Worm (Caenorhabditis elegans) whole organism, late embryonic: Measurements from ENCODE around the gene tsp-17.

Experiments
- C38D4.7 ChIP-seq: fragments of 200-800 bp; sonication (Bioruptor generic); optimal IDR thresholded peaks from 2 replicates; lab custom pipeline; 2018; ENCODE audit warnings: mild to moderate bottlenecking, missing genetic modification characterization, moderate library complexity, missing compliant biosample characterization
- F13H6.1 ChIP-seq: sonication (generic microtip); optimal IDR thresholded peaks from 2 replicates; lab custom pipeline; 2016; ENCODE audit warnings: missing genetic modification characterization, missing compliant biosample characterization
- K09A11.1 ChIP-seq: sonication (generic microtip); optimal IDR thresholded peaks from 2 replicates; lab custom pipeline; 2017; ENCODE audit warnings: antibody characterized with exemption, mild to moderate bottlenecking, missing genetic modification characterization, missing compliant biosample characterization; ENCODE audit not compliant: insufficient read depth
- T23F11.4 ChIP-seq: fragments of 200-800 bp; sonication (Bioruptor generic); optimal IDR thresholded peaks from 2 replicates; lab custom pipeline; 2018; ENCODE audit warnings: mild to moderate bottlenecking, missing genetic modification characterization, missing compliant biosample characterization
- Y22D7AL.16 ChIP-seq: sonication (generic microtip); optimal IDR thresholded peaks from 2 replicates; lab custom pipeline; 2016; ENCODE audit warnings: missing genetic modification characterization, missing compliant biosample characterization
- ahr-1 ChIP-seq: sonication (generic microtip); optimal IDR thresholded peaks from 2 replicates; lab custom pipeline; 2016; ENCODE audit warnings: missing genetic modification characterization, missing compliant biosample characterization
- ama-1 ChIP-seq: fragments of 150-350 bp; optimal IDR thresholded peaks from 2 replicates; lab custom pipeline; 2014
- ceh-14 ChIP-seq: sonication (generic microtip); optimal IDR thresholded peaks from 2 replicates; lab custom pipeline; 2016; ENCODE audit warnings: missing genotype, missing genetic modification characterization, missing compliant biosample characterization
- ceh-2 ChIP-seq: sonication (generic microtip); optimal IDR thresholded peaks from 2 replicates; lab custom pipeline; 2016; ENCODE audit warnings: missing genotype, missing genetic modification characterization, missing compliant biosample characterization
- ceh-22 ChIP-seq: sonication (generic microtip); optimal IDR thresholded peaks from 2 replicates; lab custom pipeline; 2017; ENCODE audit warnings: missing biosample characterization, missing genetic modification characterization
- ceh-24 ChIP-seq: sonication (generic microtip); optimal IDR thresholded peaks from 2 replicates; lab custom pipeline; 2016; ENCODE audit warnings: mild to moderate bottlenecking, missing genetic modification characterization, missing compliant biosample characterization
- ceh-30 ChIP-seq: fragments of 150-350 bp; optimal IDR thresholded peaks from 2 replicates; lab custom pipeline; 2014; ENCODE audit warnings: missing biosample characterization, missing genetic modification characterization
- ceh-31 ChIP-seq: sonication (generic microtip); optimal IDR thresholded peaks from 2 replicates; lab custom pipeline; 2016; ENCODE audit warnings: missing genetic modification characterization, missing compliant biosample characterization
- ceh-34 ChIP-seq: sonication (generic microtip); optimal IDR thresholded peaks from 2 replicates; lab custom pipeline; 2016; ENCODE audit warnings: mild to moderate bottlenecking, missing genetic modification characterization, missing compliant biosample characterization
- ceh-45 ChIP-seq: fragments of 200-800 bp; sonication (Bioruptor generic); IDR thresholded peaks from 2 replicates; pipeline ENCODE4 v1.3.6; 2022; ENCODE audit warnings: missing genetic modification reagents, missing genetic modification characterization, missing compliant biosample characterization
- ceh-48 ChIP-seq: sonication (generic microtip); optimal IDR thresholded peaks from 2 replicates; lab custom pipeline; 2016; ENCODE audit warnings: missing genetic modification characterization, inconsistent platforms, missing compliant biosample characterization
- ceh-6 ChIP-seq: fragments of 200-800 bp; sonication (Bioruptor generic); optimal IDR thresholded peaks from 2 replicates; lab custom pipeline; 2018; ENCODE audit warnings: mild to moderate bottlenecking, missing genetic modification characterization, missing compliant biosample characterization
- ceh-9 ChIP-seq: sonication (generic microtip); optimal IDR thresholded peaks from 2 replicates; lab custom pipeline; 2016; ENCODE audit warnings: mild to moderate bottlenecking, missing genetic modification characterization, inconsistent platforms, missing compliant biosample characterization
- che-1 ChIP-seq: sonication (generic microtip); optimal IDR thresholded peaks from 2 replicates; lab custom pipeline; 2016; ENCODE audit warnings: mild to moderate bottlenecking, missing genetic modification characterization, missing compliant biosample characterization
- ets-4 ChIP-seq: sonication (generic microtip); optimal IDR thresholded peaks from 2 replicates; lab custom pipeline; 2016; ENCODE audit warnings: missing genetic modification characterization, missing compliant biosample characterization
- eyg-1 ChIP-seq: sonication (generic microtip); optimal IDR thresholded peaks from 2 replicates; lab custom pipeline; 2016; ENCODE audit warnings: missing genotype, missing genetic modification characterization, missing compliant biosample characterization
- fax-1 ChIP-seq: sonication (generic microtip); optimal IDR thresholded peaks from 2 replicates; lab custom pipeline; 2016; ENCODE audit warnings: missing genotype, missing genetic modification characterization, missing compliant biosample characterization
- fkh-10 ChIP-seq: fragments of 150-350 bp; optimal IDR thresholded peaks from 2 replicates; lab custom pipeline; 2014; ENCODE audit warnings: missing biosample characterization, missing genetic modification reagents, missing genetic modification characterization
- fkh-6 ChIP-seq: sonication (generic microtip); optimal IDR thresholded peaks from 2 replicates; lab custom pipeline; 2016; ENCODE audit warnings: missing genetic modification characterization, missing compliant biosample characterization
- hlh-15 ChIP-seq: sonication (generic microtip); optimal IDR thresholded peaks from 2 replicates; lab custom pipeline; 2016; ENCODE audit warnings: missing genetic modification characterization, missing compliant biosample characterization
- hlh-6 ChIP-seq: sonication (generic microtip); optimal IDR thresholded peaks from 2 replicates; lab custom pipeline; 2016; ENCODE audit warnings: missing genotype, missing genetic modification characterization, missing compliant biosample characterization
- hlh-8 ChIP-seq: sonication (generic microtip); optimal IDR thresholded peaks from 2 replicates; lab custom pipeline; 2016; ENCODE audit warnings: missing genotype, missing genetic modification characterization, missing compliant biosample characterization
- lin-11 ChIP-seq: fragments of 200-800 bp; sonication (Bioruptor generic); optimal IDR thresholded peaks from 2 replicates; lab custom pipeline; 2018; ENCODE audit warnings: mild to moderate bottlenecking, missing genetic modification characterization, missing compliant biosample characterization
- madf-2 ChIP-seq: sonication (generic microtip); optimal IDR thresholded peaks from 2 replicates; lab custom pipeline; 2017; ENCODE audit warnings: missing genetic modification characterization, missing compliant biosample characterization
- mec-3 ChIP-seq: sonication (generic microtip); optimal IDR thresholded peaks from 2 replicates; lab custom pipeline; 2016; ENCODE audit warnings: borderline replicate concordance, missing genetic modification characterization, missing compliant biosample characterization
- nfya-1 ChIP-seq: sonication (generic microtip); optimal IDR thresholded peaks from 2 replicates; lab custom pipeline; 2017; ENCODE audit warnings: missing genetic modification characterization, mild to moderate bottlenecking, missing compliant biosample characterization, antibody characterized with exemption, moderate library complexity
- nhr-232 ChIP-seq: sonication (generic microtip); optimal IDR thresholded peaks from 2 replicates; lab custom pipeline; 2016; ENCODE audit warnings: missing genetic modification characterization, missing compliant biosample characterization
- npax-4 ChIP-seq: sonication (generic microtip); optimal IDR thresholded peaks from 2 replicates; lab custom pipeline; 2016; ENCODE audit warnings: missing genetic modification characterization, missing compliant biosample characterization
- odd-2 ChIP-seq: sonication (generic microtip); optimal IDR thresholded peaks from 2 replicates; lab custom pipeline; 2017; ENCODE audit warnings: antibody characterized with exemption, mild to moderate bottlenecking, missing genetic modification characterization, missing compliant biosample characterization
- pag-3 ChIP-seq: sonication (generic microtip); optimal IDR thresholded peaks from 2 replicates; lab custom pipeline; 2016; ENCODE audit warnings: missing compliant biosample characterization, missing genetic modification characterization, borderline replicate concordance
- pax-1 ChIP-seq: fragments of 150-350 bp; optimal IDR thresholded peaks from 2 replicates; lab custom pipeline; 2014; ENCODE audit warnings: missing biosample characterization, missing genetic modification characterization
- pha-4 ChIP-seq: fragments of 150-350 bp; optimal IDR thresholded peaks from 2 replicates; lab custom pipeline; 2018; ENCODE audit warnings: missing biosample characterization, missing genetic modification reagents, missing genetic modification characterization
- pqm-1 ChIP-seq: sonication (generic microtip); optimal IDR thresholded peaks from 2 replicates; lab custom pipeline; 2016; ENCODE audit warnings: missing genetic modification characterization, missing compliant biosample characterization
- ref-2 ChIP-seq: sonication (generic microtip); optimal IDR thresholded peaks from 2 replicates; lab custom pipeline; 2016; ENCODE audit warnings: missing genetic modification characterization, missing compliant biosample characterization
- rnt-1 ChIP-seq: sonication (generic microtip); optimal IDR thresholded peaks from 2 replicates; lab custom pipeline; 2016; ENCODE audit warnings: missing genetic modification characterization, missing compliant biosample characterization
- sdc-2 ChIP-seq: sonication (generic microtip); optimal IDR thresholded peaks from 2 replicates; lab custom pipeline; 2016; ENCODE audit warnings: missing genotype, missing genetic modification characterization, missing compliant biosample characterization
- sox-2 ChIP-seq: fragments of 200-800 bp; sonication (Bioruptor generic); IDR thresholded peaks from 2 replicates; pipeline ENCODE4 v1.3.6; 2022; ENCODE audit warnings: missing genetic modification reagents, missing genetic modification characterization, missing compliant biosample characterization
- syd-9 ChIP-seq: sonication (generic microtip); optimal IDR thresholded peaks from 2 replicates; lab custom pipeline; 2016; ENCODE audit warnings: mild to moderate bottlenecking, missing genetic modification characterization, moderate library complexity, missing compliant biosample characterization
- tbx-2 ChIP-seq: sonication (generic microtip); optimal IDR thresholded peaks from 2 replicates; lab custom pipeline; 2016; ENCODE audit warnings: missing genetic modification characterization, missing compliant biosample characterization
- unc-42 ChIP-seq: sonication (generic microtip); optimal IDR thresholded peaks from 2 replicates; lab custom pipeline; 2016; ENCODE audit warnings: missing genotype, missing genetic modification characterization, missing compliant biosample characterization
- unc-55 ChIP-seq: sonication (generic microtip); optimal IDR thresholded peaks from 2 replicates; lab custom pipeline; 2017; ENCODE audit warnings: missing biosample characterization, missing genetic modification reagents, missing genetic modification characterization
- unc-86 ChIP-seq: sonication (generic microtip); optimal IDR thresholded peaks from 2 replicates; lab custom pipeline; 2016; ENCODE audit warnings: missing genetic modification characterization, missing compliant biosample characterization
- zip-5 ChIP-seq: sonication (generic microtip); optimal IDR thresholded peaks from 2 replicates; lab custom pipeline; 2016; ENCODE audit warnings: missing genetic modification characterization, missing compliant biosample characterization

Gene tsp-17

ce11 chrX:3695826-3696225 is 14.9 kb downstream of the tsp-17 start:
- TF ChIP-seq T23F11.4 (no peak), ceh-48 (tag; lab: Kevin White, UChicago) (no peak), npax-4 (tag; lab: Kevin White, UChicago) (no peak)
- TF ChIP-seq, all 69 proteins: peak for 0

ce11 chrX:3696603-3697002 is 15.6 kb downstream of the tsp-17 start, which contains the start of gene C01C4.3:
TSS of gene C01C4.3 (plus strand) at chrX:3696903.
- TF ChIP-seq ceh-22 (no peak), mec-3 (no peak), rnt-1 (tag; lab: Kevin White, UChicago) (no peak), madf-2 (no peak), hlh-15 (tag; lab: Kevin White, UChicago) (no peak), ets-4 (no peak), zip-5 (no peak), fax-1 (tag; lab: Kevin White, UChicago) (no peak), ceh-45 (GFP tag; lab: Robert Waterston, UW) (no peak), unc-42 (tag; lab: Kevin White, UChicago) (no peak), fkh-6 (tag; lab: Kevin White, UChicago) (no peak), ceh-24 (tag; lab: Kevin White, UChicago) (no peak), ceh-30 (no peak), ahr-1 (tag; lab: Kevin White, UChicago) (no peak), pax-1 (tag; lab: Kevin White, UChicago) (no peak), hlh-6 (tag; lab: Kevin White, UChicago) (no peak), syd-9 (tag; lab: Kevin White, UChicago) (no peak), npax-4 (tag; lab: Kevin White, UChicago) (no peak), ceh-31 (tag; lab: Kevin White, UChicago) (no peak)

DNA sequence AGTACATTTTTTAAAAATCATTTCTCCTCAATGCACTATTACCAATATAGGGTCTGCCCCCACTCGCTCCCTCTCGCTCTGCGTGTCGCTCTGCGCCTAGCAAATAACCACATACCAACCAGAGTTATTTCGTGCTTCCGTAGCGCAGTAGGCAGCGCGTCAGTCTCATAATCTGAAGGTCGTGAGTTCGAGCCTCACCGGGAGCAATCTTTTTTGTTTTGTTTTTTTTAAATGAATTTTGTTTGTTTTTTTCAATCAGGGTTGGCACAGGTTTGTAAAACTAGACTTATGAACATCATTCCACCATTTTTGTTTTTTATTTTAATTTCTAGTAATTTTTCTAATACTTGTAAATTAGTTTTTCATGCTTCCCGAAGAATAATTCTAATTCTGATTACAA is 16.7 kb downstream of the tsp-17 start:
- TF ChIP-seq mec-3 (no peak), ceh-34 (tag; lab: Kevin White, UChicago) (peak; percentile 81), ceh-14 (peak; percentile 93), K09A11.1 (peak; percentile 47), sox-2 (GFP tag; lab: Robert Waterston, UW) (peak; percentile 79), npax-4 (tag; lab: Kevin White, UChicago) (peak; percentile 78), ref-2 (peak; percentile 79), madf-2 (peak; percentile 83), pqm-1 (peak; percentile 69), pag-3 (tag; lab: Kevin White, UChicago) (peak; percentile 69), hlh-6 (tag; lab: Kevin White, UChicago) (peak; percentile 88), fax-1 (tag; lab: Kevin White, UChicago) (peak; percentile 81), nfya-1 (tag; lab: Kevin White, UChicago) (peak; percentile 64), ahr-1 (tag; lab: Kevin White, UChicago) (peak; percentile 70), lin-11 (tag; lab: Kevin White, UChicago) (peak; percentile 83), nhr-232 (tag; lab: Kevin White, UChicago) (peak; percentile 70), C38D4.7 (GFP tag; lab: Kevin White, UChicago) (peak; percentile 84), ceh-45 (GFP tag; lab: Robert Waterston, UW) (peak; percentile 94), pha-4 (tag; lab: Kevin White, UChicago) (no peak), T23F11.4 (peak; percentile 86), ceh-48 (tag; lab: Kevin White, UChicago) (peak; percentile 72), F13H6.1 (tag; lab: Kevin White, UChicago) (peak; percentile 82), ceh-6 (GFP tag; lab: Kevin White, UChicago) (peak; percentile 82), unc-55 (GFP tag; lab: Kevin White, UChicago) (no peak), pax-1 (tag; lab: Kevin White, UChicago) (no peak), odd-2 (peak; percentile 22), eyg-1 (tag; lab: Kevin White, UChicago) (peak; percentile 81), hlh-8 (tag; lab: Kevin White, UChicago) (peak; percentile 74), unc-86 (tag; lab: Kevin White, UChicago) (peak; percentile 62), fkh-10 (GFP tag; lab: Kevin White, UChicago) (peak; percentile 24), ceh-9 (tag; lab: Kevin White, UChicago) (peak; percentile 52), ets-4 (peak; percentile 59), zip-5 (peak; percentile 40), ceh-2 (tag; lab: Kevin White, UChicago) (peak; percentile 80), che-1 (tag; lab: Kevin White, UChicago) (peak; percentile 86), sdc-2 (tag; lab: Kevin White, UChicago) (peak; percentile 86), tbx-2 (tag; lab: Kevin White, UChicago) (peak; percentile 84), rnt-1 (tag; lab: Kevin White, UChicago) (peak; percentile 83), Y22D7AL.16 (tag; lab: Kevin White, UChicago) (peak; percentile 82), ama-1 (no peak), syd-9 (tag; lab: Kevin White, UChicago) (peak; percentile 82)
